Fruit fly (Drosophila melanogaster): ENCODE measurements around the gene CG33723.

Gene CG33723

dm6 chr2L:9396396-9396795, 44.1 kb downstream of the CG33723 start:
- no peak for TF ChIP-seq pdm3 (GFP tag; optimal IDR thresholded peaks at IDR 0.05)
- no peak for TF ChIP-seq achi (GFP tag; optimal IDR thresholded peaks at IDR 0.05)
- no peak for TF ChIP-seq CG8632 (GFP tag; optimal IDR thresholded peaks at IDR 0.05)
- no peak for TF ChIP-seq fd85E (GFP tag; optimal IDR thresholded peaks at IDR 0.05)
- no peak for TF ChIP-seq CG3032 (tag; optimal IDR thresholded peaks at IDR 0.05)
- TF ChIP-seq CG6792 (GFP tag; optimal IDR thresholded peaks at IDR 0.05), result no peak
- TF ChIP-seq Eip78C (GFP tag), result no peak
- no peak for TF ChIP-seq salr (GFP tag; optimal IDR thresholded peaks at IDR 0.05)
- no peak for TF ChIP-seq CG11902 (GFP tag; optimal IDR thresholded peaks at IDR 0.05)
- no peak for TF ChIP-seq Sox15 (GFP tag; optimal IDR thresholded peaks at IDR 0.05)
- no peak for TF ChIP-seq CG9139 (GFP tag; optimal IDR thresholded peaks at IDR 0.05)
- no peak for TF ChIP-seq CG11762 (GFP tag; optimal IDR thresholded peaks at IDR 0.05; ENCODE audit: insufficient read depth)
- no peak for TF ChIP-seq CG10631 (GFP tag; optimal IDR thresholded peaks at IDR 0.05)
- TF ChIP-seq Lpt (GFP tag; optimal IDR thresholded peaks at IDR 0.05), result no peak
- TF ChIP-seq Hr39 (GFP tag; optimal IDR thresholded peaks at IDR 0.05), result no peak
- TF ChIP-seq Ets21C (GFP tag; optimal IDR thresholded peaks at IDR 0.05), result no peak
- TF ChIP-seq vri (GFP tag; optimal IDR thresholded peaks at IDR 0.05), result no peak
- no peak for TF ChIP-seq topi (GFP tag; optimal IDR thresholded peaks at IDR 0.05)
- no peak for TF ChIP-seq CG8319 (GFP tag; optimal IDR thresholded peaks at IDR 0.05)
